Fruit fly (Drosophila melanogaster) whole organism, embryonic: Measurements from ENCODE around the gene CG4660.
A peak's percentile ranks its signal among the peaks of the same experiment; 100 is the strongest.

ENCODE experiments used
- Atf6 ChIP-seq: fragments of 200-800 bp; sonication (Bioruptor generic); IDR thresholded peaks from 2 replicates; pipeline ENCODE4 v1.3.6; 2022; ENCODE audit warnings: missing biosample characterization, missing genetic modification characterization
- CG12071 ChIP-seq: fragments of 200-800 bp; sonication (Bioruptor generic); optimal IDR thresholded peaks from 3 replicates; lab custom pipeline; 2018; ENCODE audit warnings: missing biosample characterization, mild to moderate bottlenecking, missing genetic modification characterization
- CG13624 ChIP-seq: fragments of 200-800 bp; sonication (Bioruptor generic); optimal IDR thresholded peaks from 2 replicates; lab custom pipeline; 2016; ENCODE audit warnings: missing biosample characterization, missing genetic modification characterization
- CG13775 ChIP-seq: fragments of 200-800 bp; sonication (Bioruptor generic); optimal IDR thresholded peaks from 3 replicates; lab custom pipeline; 2017; ENCODE audit warnings: missing biosample characterization, mild to moderate bottlenecking, missing genetic modification characterization
- CG13894 ChIP-seq: fragments of 200-800 bp; sonication (Bioruptor generic); optimal IDR thresholded peaks from 3 replicates; lab custom pipeline; 2018; ENCODE audit warnings: missing biosample characterization, mild to moderate bottlenecking, missing genetic modification characterization, moderate library complexity
- CG14441 ChIP-seq: fragments of 200-800 bp; sonication (Bioruptor generic); IDR thresholded peaks from 2 replicates; pipeline ENCODE4 v1.3.6; 2022; ENCODE audit warnings: missing biosample characterization, missing genetic modification characterization
- CG14710 ChIP-seq: fragments of 200-800 bp; sonication (Bioruptor generic); optimal IDR thresholded peaks from 3 replicates; lab custom pipeline; 2019; ENCODE audit warnings: missing biosample characterization, mild to moderate bottlenecking, missing genetic modification characterization, moderate library complexity
- CG15073 ChIP-seq: fragments of 200-800 bp; sonication (Bioruptor generic); optimal IDR thresholded peaks from 2 replicates; lab custom pipeline; 2016; ENCODE audit warnings: missing biosample characterization, missing genetic modification characterization
- CG15514 ChIP-seq: fragments of 200-800 bp; sonication (Bioruptor generic); optimal IDR thresholded peaks from 3 replicates; lab custom pipeline; 2017; ENCODE audit warnings: missing biosample characterization, missing genetic modification characterization, mild to moderate bottlenecking, moderate library complexity, missing genetic modification reagents
- CG15601 ChIP-seq: fragments of 200-800 bp; sonication (Bioruptor generic); optimal IDR thresholded peaks from 3 replicates; lab custom pipeline; 2019; ENCODE audit warnings: missing biosample characterization, mild to moderate bottlenecking, missing genetic modification characterization, moderate library complexity
- CG2889 ChIP-seq: fragments of 200-800 bp; sonication (Bioruptor generic); IDR thresholded peaks from 3 replicates; pipeline ENCODE4 v1.3.6; 2022; ENCODE audit warnings: missing biosample characterization, missing genetic modification characterization
- CG3065 ChIP-seq: fragments of 200-800 bp; sonication (Bioruptor generic); optimal IDR thresholded peaks from 2 replicates; lab custom pipeline; 2016; ENCODE audit warnings: missing biosample characterization, missing genetic modification characterization
- CG31365 ChIP-seq: fragments of 200-800 bp; sonication (Bioruptor generic); optimal IDR thresholded peaks from 2 replicates; lab custom pipeline; 2018; ENCODE audit warnings: missing biosample characterization, mild to moderate bottlenecking, missing genetic modification characterization
- CG4328 ChIP-seq: fragments of 200-800 bp; sonication (Bioruptor generic); optimal IDR thresholded peaks from 3 replicates; lab custom pipeline; 2017; ENCODE audit warnings: missing biosample characterization, missing genetic modification reagents, missing genetic modification characterization
- CG6654 ChIP-seq: fragments of 200-800 bp; sonication (Bioruptor generic); optimal IDR thresholded peaks from 2 replicates; lab custom pipeline; 2017; ENCODE audit warnings: missing biosample characterization, mild to moderate bottlenecking, missing genetic modification characterization
- CG6689 ChIP-seq: fragments of 200-800 bp; sonication (Bioruptor generic); IDR thresholded peaks from 2 replicates; pipeline ENCODE4 v1.3.6; 2022; ENCODE audit warnings: missing biosample characterization, missing genetic modification characterization
- CG7357 ChIP-seq: fragments of 200-800 bp; sonication (Bioruptor generic); IDR thresholded peaks from 3 replicates; pipeline ENCODE4 v1.3.6; 2022; ENCODE audit warnings: missing biosample characterization, missing genetic modification characterization
- CG8281 ChIP-seq: fragments of 200-800 bp; sonication (Bioruptor generic); optimal IDR thresholded peaks from 2 replicates; lab custom pipeline; 2018; ENCODE audit warnings: missing biosample characterization, mild to moderate bottlenecking, missing genetic modification characterization, moderate library complexity
- CG8290 ChIP-seq, 3 experiments: fragments of 200-800 bp; sonication (Bioruptor generic); optimal IDR thresholded peaks; 2 replicates each; lab custom pipeline; 2016 to 2019; ENCODE audit warnings: missing biosample characterization in 3 of 3, missing genetic modification characterization in 3 of 3, mild to moderate bottlenecking in 2 of 3, moderate library complexity in 1 of 3
- CG8765 ChIP-seq: fragments of 200-800 bp; sonication (Bioruptor generic); IDR thresholded peaks from 2 replicates; pipeline ENCODE4 v1.3.6; 2022; ENCODE audit warnings: missing biosample characterization, missing genetic modification characterization
- CTCF ChIP-seq: fragments of 200-800 bp; sonication (Bioruptor generic); optimal IDR thresholded peaks from 2 replicates; lab custom pipeline; 2017; ENCODE audit warnings: missing biosample characterization, mild to moderate bottlenecking, missing genetic modification characterization, moderate library complexity
- CkIIα-i1 ChIP-seq: fragments of 200-800 bp; sonication (Bioruptor generic); IDR thresholded peaks from 2 replicates; pipeline ENCODE4 v1.3.6; 2022; ENCODE audit warnings: missing biosample characterization, missing genetic modification characterization
- Dref ChIP-seq: fragments of 200-800 bp; sonication (Bioruptor generic); IDR thresholded peaks from 2 replicates; pipeline ENCODE4 v1.3.6; 2022; ENCODE audit warnings: missing biosample characterization, missing genetic modification characterization
- Eip74EF ChIP-seq, 2 experiments: fragments of 200-800 bp in 1 of 2; fragments of >200 bp in 1 of 2; sonication (Bioruptor generic) in 1 of 2; optimal IDR thresholded peaks; 2 replicates each; lab custom pipeline; 2017 to 2019; ENCODE audit warnings: missing biosample characterization in 2 of 2, missing genetic modification characterization in 2 of 2, mild to moderate bottlenecking in 1 of 2, moderate library complexity in 1 of 2
- Fer1 ChIP-seq: fragments of 200-800 bp; sonication (Bioruptor generic); optimal IDR thresholded peaks from 2 replicates; lab custom pipeline; 2017; ENCODE audit warnings: missing biosample characterization, mild to moderate bottlenecking, missing genetic modification characterization
- Med ChIP-seq: fragments of 200-800 bp; sonication (Bioruptor generic); peaks from one replicate; lab custom pipeline; 2016; ENCODE audit warnings: missing biosample characterization, missing genetic modification characterization, mild to moderate bottlenecking, inconsistent platforms, moderate library complexity
- Mes4 ChIP-seq: fragments of 200-800 bp; sonication (Bioruptor generic); optimal IDR thresholded peaks from 2 replicates; lab custom pipeline; 2016; ENCODE audit warnings: missing biosample characterization, missing genetic modification characterization
- NC2β ChIP-seq: fragments of 200-800 bp; sonication (Bioruptor generic); optimal IDR thresholded peaks from 2 replicates; lab custom pipeline; 2016; ENCODE audit warnings: missing biosample characterization, missing genetic modification characterization
- NK7.1 ChIP-seq: fragments of 200-800 bp; sonication (Bioruptor generic); optimal IDR thresholded peaks from 3 replicates; lab custom pipeline; 2016; ENCODE audit warnings: missing biosample characterization, missing genetic modification characterization
- Oli ChIP-seq: fragments of 200-800 bp; sonication (Bioruptor generic); optimal IDR thresholded peaks from 2 replicates; lab custom pipeline; 2018; ENCODE audit warnings: missing biosample characterization, mild to moderate bottlenecking, missing genetic modification characterization, moderate library complexity
- Rfx ChIP-seq: fragments of 200-800 bp; sonication (Bioruptor generic); IDR thresholded peaks from 2 replicates; pipeline ENCODE4 v1.3.6; 2022; ENCODE audit warnings: missing biosample characterization, missing genetic modification characterization
- Trl ChIP-seq, 3 experiments: fragments of >200 bp in 2 of 3; fragments of 200-800 bp in 1 of 3; sonication (Bioruptor generic) in 1 of 3; optimal IDR thresholded peaks; 2 replicates in 1 of 3; 3 replicates in 2 of 3; lab custom pipeline; 2016 to 2017; ENCODE audit warnings: missing biosample characterization in 1 of 3, missing genetic modification characterization in 1 of 3
- br ChIP-seq: fragments of >200 bp; optimal IDR thresholded peaks from 2 replicates; lab custom pipeline; 2017
- crp ChIP-seq, 2 experiments: fragments of 200-800 bp; sonication (Bioruptor generic); optimal IDR thresholded peaks; 2 replicates in 1 of 2; 3 replicates in 1 of 2; lab custom pipeline; 2017; ENCODE audit warnings: missing biosample characterization in 2 of 2, missing genetic modification characterization in 2 of 2, mild to moderate bottlenecking in 1 of 2, moderate library complexity in 1 of 2
- dimm ChIP-seq: fragments of 200-800 bp; sonication (Bioruptor generic); IDR thresholded peaks from 2 replicates; pipeline ENCODE4 v1.3.6; 2022; ENCODE audit warnings: missing biosample characterization, missing genetic modification characterization
- ems ChIP-seq: fragments of 200-800 bp; sonication (Bioruptor generic); optimal IDR thresholded peaks from 3 replicates; lab custom pipeline; 2016; ENCODE audit warnings: missing biosample characterization, missing genetic modification characterization
- gce ChIP-seq: fragments of 200-800 bp; sonication (Bioruptor generic); IDR thresholded peaks from 3 replicates; pipeline ENCODE4 v1.3.6; 2022; ENCODE audit warnings: missing biosample characterization, missing genetic modification characterization
- gcm2 ChIP-seq: fragments of 200-800 bp; sonication (Bioruptor generic); optimal IDR thresholded peaks from 2 replicates; lab custom pipeline; 2016; ENCODE audit warnings: missing biosample characterization, missing genetic modification characterization
- hth ChIP-seq: fragments of >200 bp; optimal IDR thresholded peaks from 2 replicates; lab custom pipeline; 2017; ENCODE audit warnings: inconsistent platforms
- ind ChIP-seq: fragments of 200-800 bp; sonication (Bioruptor generic); optimal IDR thresholded peaks from 3 replicates; lab custom pipeline; 2016; ENCODE audit warnings: missing biosample characterization, missing genetic modification characterization
- klu ChIP-seq: fragments of 200-800 bp; sonication (Bioruptor generic); IDR thresholded peaks from 2 replicates; pipeline ENCODE4 v1.3.6; 2022; ENCODE audit warnings: missing biosample characterization, missing genetic modification characterization
- lmd ChIP-seq: fragments of 200-800 bp; sonication (Bioruptor generic); IDR thresholded peaks from 2 replicates; pipeline ENCODE4 v1.3.6; 2022; ENCODE audit warnings: missing biosample characterization, missing genetic modification characterization
- pita ChIP-seq: fragments of 200-800 bp; sonication (Bioruptor generic); optimal IDR thresholded peaks from 2 replicates; lab custom pipeline; 2017; ENCODE audit warnings: missing biosample characterization, mild to moderate bottlenecking, missing genetic modification characterization
- pnt ChIP-seq: fragments of 200-800 bp; sonication (Bioruptor generic); optimal IDR thresholded peaks from 3 replicates; lab custom pipeline; 2016; ENCODE audit warnings: missing biosample characterization, missing genetic modification characterization
- salm ChIP-seq: fragments of 200-800 bp; sonication (Bioruptor generic); optimal IDR thresholded peaks from 2 replicates; lab custom pipeline; 2018; ENCODE audit warnings: missing biosample characterization, mild to moderate bottlenecking, missing genetic modification characterization
- sens ChIP-seq: fragments of 200-800 bp; sonication (Bioruptor generic); peaks from one replicate; lab custom pipeline; 2016; ENCODE audit warnings: missing biosample characterization, missing genetic modification characterization
- sqz ChIP-seq: fragments of 200-800 bp; sonication (Bioruptor generic); optimal IDR thresholded peaks from 3 replicates; lab custom pipeline; 2018; ENCODE audit warnings: missing biosample characterization, mild to moderate bottlenecking, missing genetic modification characterization
- ssp ChIP-seq: fragments of 200-800 bp; sonication (Bioruptor generic); IDR thresholded peaks from 2 replicates; pipeline ENCODE4 v1.3.6; 2022; ENCODE audit warnings: missing biosample characterization, missing genetic modification characterization
- tio ChIP-seq: fragments of 200-800 bp; sonication (Bioruptor generic); optimal IDR thresholded peaks from 2 replicates; lab custom pipeline; 2017; ENCODE audit warnings: missing biosample characterization, missing genetic modification characterization, inconsistent platforms
- tup ChIP-seq: fragments of 200-800 bp; sonication (Bioruptor generic); optimal IDR thresholded peaks from 2 replicates; lab custom pipeline; 2016; ENCODE audit warnings: missing biosample characterization, mild to moderate bottlenecking, missing genetic modification characterization, moderate library complexity
- zen2 ChIP-seq: fragments of 200-800 bp; sonication (Bioruptor generic); IDR thresholded peaks from 3 replicates; pipeline ENCODE4 v1.3.6; 2022; ENCODE audit warnings: missing biosample characterization, missing genetic modification characterization; ENCODE audit not compliant: partially characterized antibody

The CG4660 gene

DNA sequence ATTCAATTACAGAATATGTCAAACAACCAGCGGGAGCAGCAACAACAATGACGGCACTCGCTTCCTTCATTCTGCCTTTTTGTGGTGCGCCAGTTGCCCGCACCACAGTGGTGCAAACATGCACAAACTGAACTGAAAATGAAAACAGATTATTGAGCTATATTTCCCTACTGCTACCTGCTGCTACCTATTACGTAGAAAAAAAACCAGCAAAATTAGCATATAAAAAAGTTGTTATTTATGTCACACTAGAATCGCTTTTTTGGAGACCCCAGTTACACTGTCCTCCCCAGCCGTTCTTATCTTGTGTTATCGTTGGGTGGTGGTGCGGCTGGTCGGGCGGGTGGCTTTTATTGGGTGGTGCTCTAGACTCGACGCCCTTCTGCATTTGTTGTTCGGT lies 16.4 kb upstream of the CG4660 start (continued):
- TF ChIP-seq CG12071 (GFP tag; lab: Kevin White, UChicago) (peak; percentile 82), Dref (GFP tag; lab: Robert Waterston, UW) (0 out of 2 replicates have a peak, but pooled peaks have one; percentile 34), gce (GFP tag; lab: Robert Waterston, UW) (peak; percentile 83; the same call in 2 of the 3 replicates), tup (GFP tag; lab: Kevin White, UChicago) (peak; percentile 13), dimm (peak; percentile 71), CkIIα-i1 (GFP tag; lab: Robert Waterston, UW) (0 out of 2 replicates have a peak, but pooled peaks have one; percentile 31), CG13775 (peak; percentile 56), CG6689 (GFP tag; lab: Robert Waterston, UW) (peak; percentile 92), salm (peak; percentile 30), CG15073 (GFP tag; lab: Kevin White, UChicago) (peak; percentile 25), zen2 (GFP tag; lab: Robert Waterston, UW) (no peak), hth (no peak), klu (GFP tag; lab: Robert Waterston, UW) (peak; percentile 71), tio (GFP tag; lab: Kevin White, UChicago) (peak; percentile 60), gcm2 (GFP tag; lab: Kevin White, UChicago) (peak; percentile 58), CG31365 (tag; lab: Kevin White, UChicago) (peak; percentile 49), NK7.1 (peak; percentile 63), crp (GFP tag; optimal IDR thresholded peaks at IDR 0.05; lab: Kevin White, UChicago) (peak in 1 of 2 experiments; percentile 30), sqz (GFP tag; lab: Kevin White, UChicago) (no peak), CG14441 (peak; percentile 94), Eip74EF (GFP tag; optimal IDR thresholded peaks at IDR 0.05; lab: Kevin White, UChicago) (no peak), CG15601 (tag; lab: Kevin White, UChicago) (peak; percentile 41), ssp (GFP tag; lab: Robert Waterston, UW) (peak; percentile 80), pita (GFP tag; lab: Kevin White, UChicago) (no peak), pnt (peak; percentile 79), CG7357 (GFP tag; lab: Robert Waterston, UW) (peak; percentile 74), CG8290 (GFP tag; optimal IDR thresholded peaks at IDR 0.05; lab: Kevin White, UChicago) (no peak), CG8290 (tag; optimal IDR thresholded peaks at IDR 0.05; lab: Kevin White, UChicago) (peak in 1 of 2 experiments; percentile 75), ind (peak; percentile 88)

DNA sequence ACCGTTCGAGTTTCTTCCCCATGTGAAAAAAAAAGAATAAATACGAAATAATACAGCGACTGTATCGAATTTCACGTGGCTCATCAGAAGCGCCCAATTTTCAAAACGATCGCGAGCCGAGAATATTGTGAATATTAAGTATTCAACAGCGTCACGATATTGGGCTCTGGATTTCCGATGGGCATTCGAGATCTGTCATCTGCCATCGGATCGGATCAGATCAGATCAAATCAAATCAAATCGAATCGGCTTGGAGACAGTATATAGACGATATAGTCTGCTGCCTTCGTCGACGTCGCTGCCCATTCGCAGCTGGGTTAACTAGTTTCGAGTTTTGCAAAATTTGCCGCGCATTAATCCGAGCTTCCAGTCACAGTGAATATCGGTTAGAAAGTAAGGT lies 13.4 kb upstream of the CG4660 start:
- peak; percentile 98 for TF ChIP-seq CG13894
- TF ChIP-seq CG8765 (GFP tag; lab: Robert Waterston, UW): no peak

dm6 chrX:6094078-6094477 lies 12.9 kb upstream of the CG4660 start:
- no peak for TF ChIP-seq Trl (optimal IDR thresholded peaks at IDR 0.05; lab: Kevin White, UChicago)
- no peak for TF ChIP-seq Trl (GFP tag; optimal IDR thresholded peaks at IDR 0.05; lab: Kevin White, UChicago)
- no peak for TF ChIP-seq CG4328 (GFP tag; lab: Kevin White, UChicago)
- TF ChIP-seq CG2889: no peak
- TF ChIP-seq Med (GFP tag; lab: Kevin White, UChicago): peak; percentile 11
- no peak for TF ChIP-seq CG8281 (tag; lab: Kevin White, UChicago)
- 0 out of 2 replicates have a peak, but pooled peaks have one; percentile 13 for TF ChIP-seq Rfx (GFP tag; lab: Robert Waterston, UW)
- no peak for TF ChIP-seq ems (GFP tag; lab: Kevin White, UChicago)
- TF ChIP-seq CTCF (GFP tag; lab: Kevin White, UChicago): no peak
- peak; percentile 35 for TF ChIP-seq sens (GFP tag; lab: Kevin White, UChicago)
- TF ChIP-seq CG13624 (GFP tag; lab: Kevin White, UChicago): no peak
- no peak for TF ChIP-seq CG15601 (tag; lab: Kevin White, UChicago)
- no peak for TF ChIP-seq CG6654 (GFP tag; lab: Kevin White, UChicago)
- no peak for TF ChIP-seq br (lab: Kevin White, UChicago)
- no peak for TF ChIP-seq Atf6
- no peak for TF ChIP-seq Mes4 (GFP tag; lab: Kevin White, UChicago)
- no peak for TF ChIP-seq CG15514 (GFP tag; lab: Kevin White, UChicago)
- no peak for TF ChIP-seq CG3065 (GFP tag; lab: Kevin White, UChicago)
- TF ChIP-seq NC2β (GFP tag; lab: Kevin White, UChicago): no peak
- TF ChIP-seq lmd: no peak
- TF ChIP-seq CG14710: no peak
- no peak for TF ChIP-seq Fer1 (GFP tag; lab: Kevin White, UChicago)
- no peak for TF ChIP-seq Oli (tag; lab: Kevin White, UChicago)
